Fruit fly (Drosophila melanogaster): ENCODE results near the gene DIP-epsilon.

Gene DIP-epsilon

DNA sequence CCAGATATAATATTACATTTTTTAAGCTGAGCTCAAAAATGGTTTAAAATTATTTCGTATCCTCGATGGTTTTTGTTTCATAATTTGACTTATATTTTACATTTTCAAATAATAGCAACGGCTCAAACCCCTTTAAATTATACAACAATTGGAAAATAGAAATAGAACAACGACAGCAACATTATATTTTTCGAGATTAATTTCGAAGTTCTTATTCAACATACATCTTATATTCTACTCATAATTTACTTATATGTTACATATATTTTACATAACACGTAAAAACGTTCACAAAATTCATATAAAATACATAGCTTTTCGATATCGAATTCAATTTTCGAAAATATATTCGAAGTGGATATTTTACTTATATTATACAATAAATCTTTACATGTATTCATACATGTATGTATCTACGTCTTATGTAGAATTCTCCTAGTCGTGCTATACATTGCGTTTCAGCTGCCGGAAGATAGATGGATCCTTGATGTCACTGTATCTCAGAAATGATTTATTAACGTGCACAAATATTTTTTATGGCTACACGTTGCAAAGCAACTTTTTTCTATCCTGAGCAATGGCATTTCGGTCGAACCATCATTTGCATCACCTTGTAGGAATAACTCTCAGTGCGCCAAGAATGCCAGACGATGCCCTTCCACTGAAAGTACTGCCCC, 54.3 kb downstream of the DIP-epsilon start (continued):
- TF ChIP-seq ham (GFP tag; IDR thresholded peaks at IDR 0.05) (no peak), wek (GFP tag; optimal IDR thresholded peaks at IDR 0.05) (peak; percentile 6), ind (GFP tag; optimal IDR thresholded peaks at IDR 0.05) (peak; percentile 34), CG12071 (GFP tag; optimal IDR thresholded peaks at IDR 0.05) (peak; percentile 24), CG17359 (tag; optimal IDR thresholded peaks at IDR 0.05) (peak; percentile 59), CG6175 (GFP tag; IDR thresholded peaks at IDR 0.05) (no peak), CG17802 (tag; optimal IDR thresholded peaks at IDR 0.05) (peak; percentile 60), Ada2b (GFP tag; IDR thresholded peaks at IDR 0.05) (no peak), gce (GFP tag; IDR thresholded peaks at IDR 0.05) (no peak), Eip74EF (GFP tag; optimal IDR thresholded peaks at IDR 0.05) (no peak), Dek (tag; optimal IDR thresholded peaks at IDR 0.05) (no peak), CG12155 (GFP tag; optimal IDR thresholded peaks at IDR 0.05) (no peak), CG34376 (GFP tag; optimal IDR thresholded peaks at IDR 0.05) (no peak), CoRest (tag; optimal IDR thresholded peaks at IDR 0.05) (no peak), zfh2 (GFP tag; optimal IDR thresholded peaks at IDR 0.05) (no peak), da (GFP tag; optimal IDR thresholded peaks at IDR 0.05) (no peak), CG2116 (GFP tag; optimal IDR thresholded peaks at IDR 0.05) (no peak), CG4730 (GFP tag; IDR thresholded peaks at IDR 0.05) (no peak), CG12769 (tag; optimal IDR thresholded peaks at IDR 0.05) (no peak), CG10321 (GFP tag; IDR thresholded peaks at IDR 0.05) (no peak), CG7745 (tag; optimal IDR thresholded peaks at IDR 0.05) (no peak), CG15011 (GFP tag; optimal IDR thresholded peaks at IDR 0.05) (no peak), Xrp1 (GFP tag; IDR thresholded peaks at IDR 0.05) (no peak), CG14050 (GFP tag; IDR thresholded peaks at IDR 0.05) (no peak), HLH3B (GFP tag; IDR thresholded peaks at IDR 0.05) (peak; percentile 10; the same call in 1 of the 2 replicates), Blimp-1 (GFP tag; optimal IDR thresholded peaks at IDR 0.05) (peak; percentile 56), jigr1 (GFP tag; IDR thresholded peaks at IDR 0.05) (no peak), nerfin-1 (tag; optimal IDR thresholded peaks at IDR 0.05) (peak; percentile 60), Sin3A (optimal IDR thresholded peaks at IDR 0.05) (no peak), ci (GFP tag; IDR thresholded peaks at IDR 0.05) (peak; percentile 85; the same call in 2 of the 3 replicates), CG30020 (tag; optimal IDR thresholded peaks at IDR 0.05) (no peak), CG16863 (GFP tag; optimal IDR thresholded peaks at IDR 0.05) (no peak), CG18262 (tag; optimal IDR thresholded peaks at IDR 0.05) (peak; percentile 58), CG18476 (GFP tag; optimal IDR thresholded peaks at IDR 0.05) (no peak), lab (GFP tag; optimal IDR thresholded peaks at IDR 0.05) (peak; percentile 68), wor (GFP tag; IDR thresholded peaks at IDR 0.05) (no peak), shn (GFP tag; optimal IDR thresholded peaks at IDR 0.05) (no peak), CG10267 (tag; optimal IDR thresholded peaks at IDR 0.05) (peak; percentile 58), CG14710 (tag; optimal IDR thresholded peaks at IDR 0.05) (peak; percentile 62), CG16779 (GFP tag; IDR thresholded peaks at IDR 0.05) (no peak), HLH54F (GFP tag; optimal IDR thresholded peaks at IDR 0.05) (no peak), knrl (GFP tag; IDR thresholded peaks at IDR 0.05; ENCODE audit: partially characterized antibody) (peak; percentile 58), C15 (GFP tag; IDR thresholded peaks at IDR 0.05) (no peak), CG2199 (GFP tag; IDR thresholded peaks at IDR 0.05) (no peak), CHES-1-like (GFP tag; optimal IDR thresholded peaks at IDR 0.05) (no peak), Neu2 (GFP tag; optimal IDR thresholded peaks at IDR 0.05; ENCODE audit: borderline replicate concordance) (no peak), tin (GFP tag; optimal IDR thresholded peaks at IDR 0.05) (peak; percentile 23), Trl (optimal IDR thresholded peaks at IDR 0.05) (no peak), Trl (GFP tag; optimal IDR thresholded peaks at IDR 0.05) (peak; percentile 13), prd (optimal IDR thresholded peaks at IDR 0.05) (no peak), prd (GFP tag; IDR thresholded peaks at IDR 0.05) (no peak)
